Worm (Caenorhabditis elegans) whole organism, L3 larva: Measurements from ENCODE around the gene T12G3.2.

Experiments used
- elt-2 ChIP-seq: sonication (generic microtip); optimal IDR thresholded peaks from 2 replicates; lab custom pipeline; 2016; ENCODE audit warnings: missing genetic modification reagents, mild to moderate bottlenecking, missing genetic modification characterization, missing compliant biosample characterization
- tbx-2 ChIP-seq: sonication (generic microtip); optimal IDR thresholded peaks from 2 replicates; lab custom pipeline; 2016; ENCODE audit warnings: mild to moderate bottlenecking, missing genetic modification characterization, missing compliant biosample characterization
- zag-1 ChIP-seq: fragments of 150-350 bp; optimal IDR thresholded peaks from 2 replicates; lab custom pipeline; 2014; ENCODE audit warnings: missing biosample characterization, missing genetic modification characterization

DNA sequence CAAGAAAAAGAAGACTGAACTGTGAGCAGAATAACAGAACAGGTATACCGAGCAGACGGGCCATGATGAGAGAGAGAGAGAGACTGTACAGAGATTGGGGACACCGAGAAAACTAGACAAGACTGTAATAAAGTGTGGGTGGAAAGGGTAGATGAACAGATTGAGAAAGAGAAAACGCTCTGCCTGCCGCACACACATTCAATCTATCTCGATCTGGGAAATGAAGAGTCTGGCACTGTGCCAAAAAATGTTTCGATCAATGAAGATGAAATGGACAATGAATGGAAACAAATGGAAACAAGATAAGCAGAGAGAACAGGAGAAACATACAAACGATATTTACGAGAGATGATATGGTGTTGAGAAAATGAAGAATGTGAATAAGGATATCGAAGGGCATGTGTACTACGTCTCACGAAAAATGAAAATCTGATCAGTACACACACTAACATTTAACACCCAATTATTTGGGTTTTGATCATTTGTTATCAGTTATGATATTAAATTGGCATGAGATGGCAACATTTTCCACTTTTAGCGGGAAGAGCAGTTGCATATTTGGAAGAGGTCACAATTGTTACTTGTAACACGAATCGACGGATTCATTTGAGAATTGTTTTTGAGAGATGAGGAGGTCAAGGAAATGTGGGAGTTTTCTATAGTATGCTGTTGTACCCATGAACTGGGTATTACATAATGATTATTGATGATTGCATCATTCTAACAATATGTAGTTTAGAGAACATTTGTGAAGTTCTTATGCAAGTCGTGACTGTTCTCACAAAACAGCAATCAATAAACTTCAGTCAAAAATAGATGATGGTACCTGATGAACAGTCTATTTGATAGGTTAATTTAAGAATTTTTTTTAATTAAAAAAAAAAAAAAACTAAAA is 1.7 kb downstream of the T12G3.2 start:
- TF ChIP-seq tbx-2 (tag; lab: Kevin White, UChicago) (no peak), elt-2 (peak; percentile 19), zag-1 (tag; lab: Kevin White, UChicago) (no peak)
